Worm (Caenorhabditis elegans) whole organism, L4 larva: ENCODE measurements around the gene ZK1236.1.

ENCODE experiments used
- D1046.2 ChIP-seq: fragments of 200-800 bp; sonication (Bioruptor generic); IDR thresholded peaks from 2 replicates; pipeline ENCODE4 v1.3.6; 2022; ENCODE audit warnings: missing genetic modification characterization, missing compliant biosample characterization
- F10B5.3 ChIP-seq: sonication (generic microtip); optimal IDR thresholded peaks from 2 replicates; lab custom pipeline; 2016; ENCODE audit warnings: mild to moderate bottlenecking, missing genetic modification characterization, missing compliant biosample characterization
- Y105C5A.15 ChIP-seq: fragments of 200-800 bp; sonication (Bioruptor generic); IDR thresholded peaks from 2 replicates; pipeline ENCODE4 v1.3.6; 2022; ENCODE audit warnings: missing genetic modification characterization, missing compliant biosample characterization
- Y5F2A.4 ChIP-seq: fragments of 200-800 bp; sonication (Bioruptor generic); optimal IDR thresholded peaks from 2 replicates; lab custom pipeline; 2018; ENCODE audit warnings: mild to moderate bottlenecking, missing genetic modification characterization, missing compliant biosample characterization
- Y75B8A.6 ChIP-seq: fragments of 200-800 bp; sonication (Bioruptor generic); IDR thresholded peaks from 2 replicates; pipeline ENCODE4 v1.3.6; 2022; ENCODE audit warnings: missing genetic modification reagents, missing genetic modification characterization, missing compliant biosample characterization
- ZK546.5 ChIP-seq, 2 experiments: sonication (generic microtip); optimal IDR thresholded peaks; 2 replicates each; lab custom pipeline; 2017; ENCODE audit warnings: missing biosample characterization in 2 of 2, missing genetic modification characterization in 2 of 2
- arid-1 ChIP-seq: fragments of 200-800 bp; sonication (Bioruptor generic); conservative IDR thresholded peaks from 2 replicates; pipeline ENCODE4 v1.3.6; 2022; ENCODE audit warnings: missing genetic modification reagents, missing genetic modification characterization, missing compliant biosample characterization
- ceh-28 ChIP-seq: fragments of 150-350 bp; optimal IDR thresholded peaks from 2 replicates; lab custom pipeline; 2014; ENCODE audit warnings: missing biosample characterization, missing genetic modification reagents, missing genetic modification characterization
- daf-16 ChIP-seq, 3 experiments: sonication (generic microtip); optimal IDR thresholded peaks; 2 replicates each; lab custom pipeline; 2016 to 2017; ENCODE audit warnings: missing genetic modification characterization in 3 of 3, missing genetic modification reagents in 3 of 3, mild to moderate bottlenecking in 2 of 3, missing compliant biosample characterization in 2 of 3, missing biosample characterization in 1 of 3, moderate library complexity in 1 of 3
- dmd-6 ChIP-seq: fragments of 200-800 bp; sonication (Bioruptor generic); IDR thresholded peaks from 2 replicates; pipeline ENCODE4 v1.3.6; 2022; ENCODE audit warnings: missing genetic modification reagents, missing genetic modification characterization, missing compliant biosample characterization
- dpl-1 ChIP-seq: fragments of 150-350 bp; optimal IDR thresholded peaks from 2 replicates; lab custom pipeline; 2014; ENCODE audit warnings: missing biosample characterization, missing genetic modification reagents, missing genetic modification characterization
- egl-27 ChIP-seq: sonication (generic microtip); optimal IDR thresholded peaks from 3 replicates; lab custom pipeline; 2017; ENCODE audit warnings: missing biosample characterization, missing genetic modification reagents, missing genetic modification characterization
- egl-43 ChIP-seq: fragments of 200-800 bp; sonication (Bioruptor generic); IDR thresholded peaks from 2 replicates; pipeline ENCODE4 v1.3.6; 2022; ENCODE audit warnings: missing genetic modification reagents, missing genetic modification characterization, missing compliant biosample characterization
- fos-1 ChIP-seq: fragments of 150-350 bp; optimal IDR thresholded peaks from 2 replicates; lab custom pipeline; 2014; ENCODE audit warnings: missing biosample characterization, missing genetic modification characterization
- hlh-11 ChIP-seq: fragments of 200-800 bp; sonication (Bioruptor generic); optimal IDR thresholded peaks from 2 replicates; lab custom pipeline; 2018; ENCODE audit warnings: mild to moderate bottlenecking, missing genetic modification characterization, missing compliant biosample characterization
- lim-7 ChIP-seq: fragments of 200-800 bp; sonication (Bioruptor generic); IDR thresholded peaks from 2 replicates; pipeline ENCODE4 v1.3.6; 2022; ENCODE audit warnings: missing genetic modification characterization, missing compliant biosample characterization
- lin-1 ChIP-seq: fragments of 200-800 bp; sonication (Bioruptor generic); IDR thresholded peaks from 2 replicates; pipeline ENCODE4 v1.3.6; 2022; ENCODE audit warnings: missing genetic modification reagents, missing genetic modification characterization, missing compliant biosample characterization
- lin-38 ChIP-seq: fragments of 200-800 bp; sonication (Bioruptor generic); IDR thresholded peaks from 2 replicates; pipeline ENCODE4 v1.3.6; 2022; ENCODE audit warnings: missing genetic modification reagents, missing genetic modification characterization, missing compliant biosample characterization
- lsy-2 ChIP-seq, 2 experiments: fragments of 150-350 bp in 1 of 2; sonication (generic microtip) in 1 of 2; optimal IDR thresholded peaks; 2 replicates each; lab custom pipeline; 2014 to 2017; ENCODE audit warnings: missing biosample characterization in 2 of 2, missing genetic modification characterization in 2 of 2
- mdt-29 ChIP-seq: fragments of 200-800 bp; sonication (Bioruptor generic); IDR thresholded peaks from 2 replicates; pipeline ENCODE4 v1.3.6; 2022; ENCODE audit warnings: missing genetic modification reagents, missing genetic modification characterization, missing compliant biosample characterization
- mes-2 ChIP-seq: sonication (generic microtip); optimal IDR thresholded peaks from 2 replicates; lab custom pipeline; 2016; ENCODE audit warnings: missing genotype, mild to moderate bottlenecking, missing genetic modification characterization, missing compliant biosample characterization; ENCODE audit not compliant: poor library complexity, severe bottlenecking
- mxl-2 ChIP-seq: fragments of 200-800 bp; sonication (Bioruptor generic); conservative IDR thresholded peaks from 2 replicates; pipeline ENCODE4 v1.3.6; 2022; ENCODE audit warnings: missing genetic modification reagents, missing genetic modification characterization, missing compliant biosample characterization
- nhr-10 ChIP-seq: fragments of 150-350 bp; optimal IDR thresholded peaks from 2 replicates; lab custom pipeline; 2014; ENCODE audit warnings: missing biosample characterization, missing genetic modification characterization
- nhr-28 ChIP-seq: fragments of 150-350 bp; optimal IDR thresholded peaks from 2 replicates; lab custom pipeline; 2014; ENCODE audit warnings: missing biosample characterization, missing genetic modification characterization
- nhr-41 ChIP-seq: fragments of 200-800 bp; sonication (Bioruptor generic); IDR thresholded peaks from 2 replicates; pipeline ENCODE4 v1.3.6; 2022; ENCODE audit warnings: missing genetic modification reagents, missing genetic modification characterization, missing compliant biosample characterization
- nhr-77 ChIP-seq: fragments of 150-350 bp; optimal IDR thresholded peaks from 2 replicates; lab custom pipeline; 2014; ENCODE audit warnings: missing biosample characterization, missing genetic modification characterization
- pha-4 ChIP-seq, 2 experiments: fragments of 150-350 bp in 1 of 2; fragments of 200-800 bp in 1 of 2; sonication (Bioruptor generic) in 1 of 2; IDR thresholded peaks in 1 of 2; optimal IDR thresholded peaks in 1 of 2; 2 replicates each; pipeline versions ENCODE4 v1.3.6 to Lab custom; 2014 to 2022; ENCODE audit warnings: missing genetic modification characterization in 2 of 2, missing genetic modification reagents in 2 of 2, missing biosample characterization in 1 of 2, missing compliant biosample characterization in 1 of 2
- set-16 ChIP-seq: fragments of 200-800 bp; sonication (Bioruptor generic); IDR thresholded peaks from 2 replicates; pipeline ENCODE4 v1.3.6; 2022; ENCODE audit warnings: missing genetic modification reagents, missing genetic modification characterization, missing compliant biosample characterization
- snpc-1.2 ChIP-seq: fragments of 200-800 bp; sonication (Bioruptor generic); IDR thresholded peaks from 2 replicates; pipeline ENCODE4 v1.3.6; 2022; ENCODE audit warnings: missing genetic modification reagents, missing genetic modification characterization, missing compliant biosample characterization
- snpc-4 ChIP-seq: fragments of 150-350 bp; optimal IDR thresholded peaks from 2 replicates; lab custom pipeline; 2014; ENCODE audit warnings: missing biosample characterization, missing genetic modification characterization
- spr-3 ChIP-seq: fragments of 200-800 bp; sonication (Bioruptor generic); optimal IDR thresholded peaks from 2 replicates; lab custom pipeline; 2018; ENCODE audit warnings: mild to moderate bottlenecking, missing genetic modification characterization, missing compliant biosample characterization
- tra-1 ChIP-seq: fragments of 200-800 bp; sonication (Bioruptor generic); IDR thresholded peaks from 2 replicates; pipeline ENCODE4 v1.3.6; 2022; ENCODE audit warnings: missing genetic modification reagents, missing genetic modification characterization, missing compliant biosample characterization
- unc-39 ChIP-seq: sonication (generic microtip); optimal IDR thresholded peaks from 2 replicates; lab custom pipeline; 2017; ENCODE audit warnings: missing biosample characterization, missing genetic modification characterization
- unc-62 ChIP-seq, 3 experiments: fragments of 150-350 bp in 1 of 3; sonication (generic microtip); optimal IDR thresholded peaks in 2 of 3; peaks in 1 of 3; 1 replicate in 1 of 3; 2 replicates in 2 of 3; lab custom pipeline; 2014 to 2017; ENCODE audit warnings: missing biosample characterization in 3 of 3, missing genetic modification characterization in 3 of 3, missing genetic modification reagents in 3 of 3, missing genotype in 1 of 3
- zfp-2 ChIP-seq: sonication (generic microtip); optimal IDR thresholded peaks from 2 replicates; lab custom pipeline; 2016; ENCODE audit warnings: mild to moderate bottlenecking, missing genetic modification characterization, missing compliant biosample characterization
- ztf-7 ChIP-seq: fragments of 150-350 bp; optimal IDR thresholded peaks from 2 replicates; lab custom pipeline; 2014; ENCODE audit warnings: missing biosample characterization, missing genetic modification characterization

ZK1236.1 gene

ce11 chrIII:8443557-8444131, 14.5 kb downstream of the ZK1236.1 start, which contains the start of gene ufbp-1 (continued):
- peak; percentile 63 for TF ChIP-seq ztf-7
- TF ChIP-seq lsy-2 (tag; optimal IDR thresholded peaks at IDR 0.05; lab: Kevin White, UChicago): peak in 1 of 2 experiments; percentile 93
- TF ChIP-seq hlh-11 (tag; lab: Kevin White, UChicago): peak; percentile 83
- peak; percentile 82 for TF ChIP-seq arid-1 (GFP tag; lab: Robert Waterston, UW)
- peak; percentile 78; the same call in 1 of the 2 replicates for TF ChIP-seq tra-1 (GFP tag; lab: Robert Waterston, UW)
- TF ChIP-seq snpc-4 (tag; lab: Kevin White, UChicago): no peak
- TF ChIP-seq nhr-28: peak; percentile 14
- no peak for TF ChIP-seq ceh-28 (tag; lab: Kevin White, UChicago)
- no peak for TF ChIP-seq mxl-2 (GFP tag; lab: Robert Waterston, UW)
- no peak for TF ChIP-seq egl-27 (tag; lab: Kevin White, UChicago)
- TF ChIP-seq, all 104 proteins: peak for 61

- TF ChIP-seq daf-16 (GFP tag; optimal IDR thresholded peaks at IDR 0.05; lab: Kevin White, UChicago): no peak
- TF ChIP-seq daf-16 (tag; optimal IDR thresholded peaks at IDR 0.05; lab: Kevin White, UChicago): peak; percentile 18
- TF ChIP-seq nhr-77 (tag; lab: Kevin White, UChicago): no peak
- 0 out of 2 replicates have a peak, but pooled peaks have one; percentile 19 for TF ChIP-seq Y105C5A.15 (GFP tag; lab: Robert Waterston, UW)
- no peak for TF ChIP-seq nhr-10 (tag; lab: Kevin White, UChicago)
- no peak for TF ChIP-seq ztf-7
- no peak for TF ChIP-seq fos-1 (tag; lab: Kevin White, UChicago)
- no peak for TF ChIP-seq unc-39 (tag; lab: Kevin White, UChicago)
- no peak for TF ChIP-seq Y5F2A.4
- TF ChIP-seq set-16 (GFP tag; lab: Robert Waterston, UW): peak; percentile 20
- no peak for TF ChIP-seq F10B5.3 (tag; lab: Kevin White, UChicago)
- no peak for TF ChIP-seq lin-1 (GFP tag; lab: Robert Waterston, UW)
- no peak for TF ChIP-seq ZK546.5 (tag; optimal IDR thresholded peaks at IDR 0.05; lab: Kevin White, UChicago)
- TF ChIP-seq D1046.2 (GFP tag; lab: Robert Waterston, UW): no peak
- TF ChIP-seq egl-43 (GFP tag; lab: Robert Waterston, UW): no peak
- no peak for TF ChIP-seq snpc-4 (tag; lab: Kevin White, UChicago)
- no peak for TF ChIP-seq lsy-2 (tag; optimal IDR thresholded peaks at IDR 0.05; lab: Kevin White, UChicago)
- peak in 1 of 2 experiments; percentile 82 for TF ChIP-seq unc-62 (GFP tag; optimal IDR thresholded peaks at IDR 0.05 in 1 of 2; lab: Kevin White, UChicago)
- TF ChIP-seq unc-62 (tag; optimal IDR thresholded peaks at IDR 0.05; lab: Kevin White, UChicago): no peak
- peak; percentile 35 for TF ChIP-seq lin-38 (GFP tag; lab: Robert Waterston, UW)
- TF ChIP-seq mdt-29 (GFP tag; lab: Robert Waterston, UW): no peak
- no peak for TF ChIP-seq zfp-2 (tag; lab: Kevin White, UChicago)
- TF ChIP-seq mes-2 (tag; lab: Kevin White, UChicago): no peak
- TF ChIP-seq nhr-41 (GFP tag; lab: Robert Waterston, UW): no peak
Observed at ce11 chrIII:8444433-8445090, 15.5 kb downstream of the ZK1236.1 start.

- TF ChIP-seq snpc-1.2 (0 out of 2 replicates have a peak, but pooled peaks have one; percentile 21), lim-7 (peak; percentile 63), dmd-6 (GFP tag; lab: Robert Waterston, UW) (peak; percentile 6; the same call in 1 of the 2 replicates), lin-1 (GFP tag; lab: Robert Waterston, UW) (0 out of 2 replicates have a peak, but pooled peaks have one; percentile 29), pha-4 (GFP tag; IDR thresholded peaks at IDR 0.05; lab: Robert Waterston, UW) (peak; percentile 34; the same call in 1 of the 2 replicates), pha-4 (tag; optimal IDR thresholded peaks at IDR 0.05; lab: Kevin White, UChicago) (no peak), dpl-1 (GFP tag; lab: Kevin White, UChicago) (no peak), Y75B8A.6 (GFP tag; lab: Robert Waterston, UW) (no peak), spr-3 (GFP tag; lab: Kevin White, UChicago) (no peak)
Observed at ce11 chrIII:8446061-8446460, 17.0 kb downstream of the ZK1236.1 start.
